Worm (Caenorhabditis elegans): ENCODE measurements around the gene Y116F11A.3.

Gene Y116F11A.3

ce11 chrV:19759282-19759681 lies 30.5 kb downstream of the Y116F11A.3 start (continued):
- no peak for TF ChIP-seq Y67H2A.10 (GFP tag; conservative IDR thresholded peaks at IDR 0.05)
- TF ChIP-seq snpc-4 (GFP tag; optimal IDR thresholded peaks at IDR 0.05), result no peak
- peak in 2 of 4 experiments; percentile 53 to 68 for TF ChIP-seq snpc-4 (tag; optimal IDR thresholded peaks at IDR 0.05)
- no peak for TF ChIP-seq let-607 (tag; optimal IDR thresholded peaks at IDR 0.05)
- TF ChIP-seq C17E4.6 (GFP tag; IDR thresholded peaks at IDR 0.05), result no peak
- no peak for TF ChIP-seq pbrm-1 (GFP tag; IDR thresholded peaks at IDR 0.05)
- TF ChIP-seq mes-4 (tag; optimal IDR thresholded peaks at IDR 0.05), result no peak
- TF ChIP-seq F10E7.11 (tag; optimal IDR thresholded peaks at IDR 0.05), result no peak
- no peak for TF ChIP-seq Y53F4B.3 (GFP tag; IDR thresholded peaks at IDR 0.05)
- no peak for TF ChIP-seq lsl-1 (GFP tag; optimal IDR thresholded peaks at IDR 0.05)
- TF ChIP-seq lir-1 (GFP tag; conservative IDR thresholded peaks at IDR 0.05), result no peak
- TF ChIP-seq zfh-2 (GFP tag; conservative IDR thresholded peaks at IDR 0.05), result peak; percentile 73
- no peak for TF ChIP-seq tlf-1 (GFP tag; optimal IDR thresholded peaks at IDR 0.05)
- TF ChIP-seq egrh-3 (GFP tag; IDR thresholded peaks at IDR 0.05), result peak; percentile 11; the same call in 1 of the 2 replicates
- TF ChIP-seq Y53G8AR.9 (GFP tag; conservative IDR thresholded peaks at IDR 0.05), result no peak
- no peak for TF ChIP-seq zim-3 (tag; optimal IDR thresholded peaks at IDR 0.05)
- TF ChIP-seq nhr-90 (tag; optimal IDR thresholded peaks at IDR 0.05), result no peak
- TF ChIP-seq ztf-25 (GFP tag; IDR thresholded peaks at IDR 0.05), result no peak
- TF ChIP-seq cebp-1 (GFP tag; IDR thresholded peaks at IDR 0.05), result no peak
- no peak for TF ChIP-seq cebp-1 (tag; optimal IDR thresholded peaks at IDR 0.05)
- no peak for TF ChIP-seq mcd-1 (GFP tag; IDR thresholded peaks at IDR 0.05)
- TF ChIP-seq let-526 (GFP tag; IDR thresholded peaks at IDR 0.05), result no peak
- no peak for TF ChIP-seq nfyb-1 (GFP tag; IDR thresholded peaks at IDR 0.05)
- no peak for TF ChIP-seq ztf-18 (tag; optimal IDR thresholded peaks at IDR 0.05)
- no peak for TF ChIP-seq akir-1 (GFP tag; optimal IDR thresholded peaks at IDR 0.05)
- no peak for TF ChIP-seq attf-6 (GFP tag; IDR thresholded peaks at IDR 0.05)
- no peak for TF ChIP-seq somi-1 (GFP tag; optimal IDR thresholded peaks at IDR 0.05)
- no peak for TF ChIP-seq unc-62 (GFP tag; optimal IDR thresholded peaks at IDR 0.05)
- no peak for TF ChIP-seq K12H6.12 (tag; optimal IDR thresholded peaks at IDR 0.05)
- no peak for TF ChIP-seq mel-28 (tag; optimal IDR thresholded peaks at IDR 0.05; ENCODE audit: borderline replicate concordance)

- no peak for TF ChIP-seq hrde-1 (tag; optimal IDR thresholded peaks at IDR 0.05; ENCODE audit: borderline replicate concordance)
- no peak for TF ChIP-seq die-1 (tag; optimal IDR thresholded peaks at IDR 0.05)
- TF ChIP-seq aptf-2 (GFP tag; conservative IDR thresholded peaks at IDR 0.05), result no peak
- TF ChIP-seq cebp-2 (GFP tag; IDR thresholded peaks at IDR 0.05), result no peak
- TF ChIP-seq aptf-3 (GFP tag; IDR thresholded peaks at IDR 0.05), result no peak
- no peak for TF ChIP-seq dox-1 (GFP tag; IDR thresholded peaks at IDR 0.05)
- no peak for TF ChIP-seq nfya-1 (tag; optimal IDR thresholded peaks at IDR 0.05; ENCODE audit: borderline replicate concordance, insufficient read depth)
- no peak for TF ChIP-seq somi-1 (GFP tag; optimal IDR thresholded peaks at IDR 0.05)
These were observed 31.9 kb downstream of the Y116F11A.3 start, which contains the start of gene M162.5 for ce11 chrV:19760751-19761150. Gene M162.5, plus strand, starts transcription at chrV:19761051.

ce11 chrV:19767719-19768118 lies 38.9 kb downstream of the Y116F11A.3 start:
- no peak for TF ChIP-seq F23B12.7 (tag; optimal IDR thresholded peaks at IDR 0.05; ENCODE audit: insufficient read depth)
- TF ChIP-seq nfyb-1 (GFP tag; IDR thresholded peaks at IDR 0.05), result peak; percentile 86

All from whole organism, young adult.